Fruit fly (Drosophila melanogaster) whole organism, wandering third instar larva: Measurements from ENCODE around the gene CG10761.

Source experiments
- Abd-B ChIP-seq: fragments of >200 bp; optimal IDR thresholded peaks from 2 replicates; lab custom pipeline; 2017; ENCODE audit warnings: missing biosample characterization, missing genetic modification characterization
- CG32264 ChIP-seq: fragments of 200-800 bp; sonication (Bioruptor generic); optimal IDR thresholded peaks from 2 replicates; lab custom pipeline; 2016; ENCODE audit warnings: missing biosample characterization, missing genetic modification characterization
- CG9705 ChIP-seq: fragments of 200-800 bp; sonication (Bioruptor generic); optimal IDR thresholded peaks from 2 replicates; lab custom pipeline; 2018; ENCODE audit warnings: missing biosample characterization, mild to moderate bottlenecking, missing genetic modification characterization
- CrebA ChIP-seq: fragments of 200-800 bp; sonication (Bioruptor generic); optimal IDR thresholded peaks from 2 replicates; lab custom pipeline; 2016; ENCODE audit warnings: missing biosample characterization, mild to moderate bottlenecking, missing genetic modification characterization, borderline replicate concordance
- Dfd ChIP-seq: fragments of >200 bp; optimal IDR thresholded peaks from 2 replicates; lab custom pipeline; 2017; ENCODE audit warnings: missing biosample characterization, missing genetic modification characterization
- Dif ChIP-seq: fragments of 200-275, 200-300 bp; sonication (Bioruptor generic); optimal IDR thresholded peaks from 2 replicates; lab custom pipeline; 2018; ENCODE audit warnings: missing biosample characterization, missing genetic modification characterization; ENCODE audit not compliant: partially characterized antibody
- GATAd ChIP-seq: sonication (Bioruptor generic); optimal IDR thresholded peaks from 2 replicates; lab custom pipeline; 2016; ENCODE audit warnings: missing biosample characterization, missing genetic modification characterization
- HLH106 ChIP-seq: fragments of 200-800 bp; optimal IDR thresholded peaks from 3 replicates; lab custom pipeline; 2019; ENCODE audit warnings: missing biosample characterization, mild to moderate bottlenecking, missing genetic modification characterization, moderate library complexity
- Hnf4 ChIP-seq: fragments of 200-800 bp; sonication (Bioruptor generic); optimal IDR thresholded peaks from 2 replicates; lab custom pipeline; 2016; ENCODE audit warnings: missing biosample characterization, mild to moderate bottlenecking, missing genetic modification characterization
- Hr78 ChIP-seq: fragments of >200 bp; optimal IDR thresholded peaks from 2 replicates; lab custom pipeline; 2017; ENCODE audit warnings: missing biosample characterization, missing genetic modification characterization
- Hr83 ChIP-seq: fragments of 200-300 bp; sonication (Bioruptor generic); optimal IDR thresholded peaks from 2 replicates; lab custom pipeline; 2016; ENCODE audit warnings: missing biosample characterization, mild to moderate bottlenecking, missing genetic modification characterization, moderate library complexity; ENCODE audit not compliant: poor library complexity, severe bottlenecking
- Jra ChIP-seq: sonication (Bioruptor generic); optimal IDR thresholded peaks from 2 replicates; lab custom pipeline; 2016; ENCODE audit warnings: missing biosample characterization, missing genetic modification characterization
- Mio ChIP-seq: sonication (Bioruptor generic); optimal IDR thresholded peaks from 2 replicates; lab custom pipeline; 2016; ENCODE audit warnings: missing biosample characterization, missing genetic modification characterization
- Myc ChIP-seq: fragments of >200 bp; optimal IDR thresholded peaks from 2 replicates; lab custom pipeline; 2017
- N ChIP-seq: fragments of >200 bp; optimal IDR thresholded peaks from 2 replicates; lab custom pipeline; 2018; ENCODE audit warnings: missing biosample characterization, missing external identifiers, missing genetic modification characterization
- OdsH ChIP-seq: fragments of 200-800 bp; sonication (Bioruptor generic); optimal IDR thresholded peaks from 2 replicates; lab custom pipeline; 2016; ENCODE audit warnings: missing biosample characterization, mild to moderate bottlenecking, missing genetic modification characterization
- Rel ChIP-seq, 2 experiments: fragments of 200-800 bp; sonication (Bioruptor generic) in 1 of 2; optimal IDR thresholded peaks; 2 replicates in 1 of 2; 3 replicates in 1 of 2; lab custom pipeline; 2016 to 2019; ENCODE audit warnings: mild to moderate bottlenecking in 2 of 2, missing biosample characterization in 2 of 2, missing genetic modification characterization in 2 of 2, moderate library complexity in 1 of 2
- Sp1 ChIP-seq: fragments of 200-800 bp; sonication (Bioruptor generic); optimal IDR thresholded peaks from 3 replicates; lab custom pipeline; 2019; ENCODE audit warnings: missing biosample characterization, mild to moderate bottlenecking, missing genetic modification characterization, moderate library complexity
- Vsx2 ChIP-seq: fragments of 200-300, 225-300 bp; sonication (Bioruptor generic); optimal IDR thresholded peaks from 2 replicates; lab custom pipeline; 2018; ENCODE audit warnings: missing biosample characterization, missing genetic modification characterization; ENCODE audit not compliant: partially characterized antibody
- br ChIP-seq: fragments of 200-800 bp; sonication (Bioruptor generic); optimal IDR thresholded peaks from 2 replicates; lab custom pipeline; 2016; ENCODE audit warnings: missing biosample characterization, missing genetic modification characterization
- brk ChIP-seq: fragments of 200-800 bp; sonication (Bioruptor generic); optimal IDR thresholded peaks from 2 replicates; lab custom pipeline; 2016; ENCODE audit warnings: missing biosample characterization, mild to moderate bottlenecking, missing genetic modification characterization
- dl ChIP-seq, 2 experiments: fragments of 175-275, 200-275 bp in 1 of 2; fragments of 200-275 bp in 1 of 2; sonication (Bioruptor generic); optimal IDR thresholded peaks; lab custom pipeline; 2018; ENCODE audit warnings: mild to moderate bottlenecking in 2 of 2, missing biosample characterization in 2 of 2, missing genetic modification characterization in 2 of 2, moderate library complexity in 2 of 2; ENCODE audit not compliant: partially characterized antibody in 2 of 2, insufficient read depth in 1 of 2
- dmrt93B ChIP-seq: fragments of 200-800 bp; sonication (Bioruptor generic); optimal IDR thresholded peaks from 2 replicates; lab custom pipeline; 2018; ENCODE audit warnings: missing biosample characterization, mild to moderate bottlenecking, missing genetic modification characterization
- dsf ChIP-seq: sonication (Bioruptor generic); optimal IDR thresholded peaks from 2 replicates; lab custom pipeline; 2016; ENCODE audit warnings: missing biosample characterization, missing genetic modification characterization, borderline replicate concordance
- ey ChIP-seq: fragments of 200-800 bp; sonication (Bioruptor generic); optimal IDR thresholded peaks from 2 replicates; lab custom pipeline; 2016; ENCODE audit warnings: missing biosample characterization, missing genetic modification characterization
- foxo ChIP-seq, 2 experiments: fragments of 200-800 bp; sonication (Bioruptor generic); optimal IDR thresholded peaks; 2 replicates in 1 of 2; 3 replicates in 1 of 2; lab custom pipeline; 2016 to 2017; ENCODE audit warnings: missing biosample characterization in 2 of 2, missing genetic modification characterization in 2 of 2
- fru ChIP-seq: fragments of 200-800 bp; sonication (Bioruptor generic); optimal IDR thresholded peaks from 3 replicates; lab custom pipeline; 2016; ENCODE audit warnings: missing biosample characterization, mild to moderate bottlenecking, missing genetic modification characterization
- h ChIP-seq: fragments of 200-800 bp; sonication (Bioruptor generic); optimal IDR thresholded peaks from 3 replicates; lab custom pipeline; 2016; ENCODE audit warnings: missing biosample characterization, mild to moderate bottlenecking, missing genetic modification characterization
- jim ChIP-seq: fragments of 175-275, 200-325 bp; sonication (Bioruptor generic); optimal IDR thresholded peaks from 2 replicates; lab custom pipeline; 2016; ENCODE audit warnings: missing biosample characterization, mild to moderate bottlenecking, missing genetic modification characterization
- lola ChIP-seq: fragments of >200 bp; optimal IDR thresholded peaks from 2 replicates; lab custom pipeline; 2017; ENCODE audit warnings: missing biosample characterization, missing genetic modification characterization
- pan ChIP-seq: fragments of >200 bp; optimal IDR thresholded peaks from 2 replicates; lab custom pipeline; 2017
- psq ChIP-seq: fragments of 200-800 bp; sonication (Bioruptor generic); optimal IDR thresholded peaks from 3 replicates; lab custom pipeline; 2017; ENCODE audit warnings: missing biosample characterization, mild to moderate bottlenecking, missing genetic modification characterization, moderate library complexity
- rgr ChIP-seq: fragments of 200-800 bp; sonication (Bioruptor generic); optimal IDR thresholded peaks from 3 replicates; lab custom pipeline; 2016; ENCODE audit warnings: missing biosample characterization, mild to moderate bottlenecking, missing genetic modification characterization
- sage ChIP-seq: fragments of 200-800 bp; sonication (Bioruptor generic); optimal IDR thresholded peaks from 2 replicates; lab custom pipeline; 2016; ENCODE audit warnings: missing biosample characterization, mild to moderate bottlenecking, missing genetic modification characterization
- sv ChIP-seq: fragments of 200-800 bp; sonication (Bioruptor generic); optimal IDR thresholded peaks from 3 replicates; lab custom pipeline; 2016; ENCODE audit warnings: missing biosample characterization, missing genetic modification characterization
- tai ChIP-seq: sonication (Bioruptor generic); optimal IDR thresholded peaks from 2 replicates; lab custom pipeline; 2016; ENCODE audit warnings: missing biosample characterization, missing genetic modification characterization
- usp ChIP-seq: fragments of >200 bp; optimal IDR thresholded peaks from 2 replicates; lab custom pipeline; 2017; ENCODE audit warnings: missing biosample characterization, missing genetic modification characterization
- woc ChIP-seq: sonication (Bioruptor generic); optimal IDR thresholded peaks from 2 replicates; lab custom pipeline; 2016; ENCODE audit warnings: missing biosample characterization, mild to moderate bottlenecking, missing genetic modification characterization

Gene CG10761

DNA sequence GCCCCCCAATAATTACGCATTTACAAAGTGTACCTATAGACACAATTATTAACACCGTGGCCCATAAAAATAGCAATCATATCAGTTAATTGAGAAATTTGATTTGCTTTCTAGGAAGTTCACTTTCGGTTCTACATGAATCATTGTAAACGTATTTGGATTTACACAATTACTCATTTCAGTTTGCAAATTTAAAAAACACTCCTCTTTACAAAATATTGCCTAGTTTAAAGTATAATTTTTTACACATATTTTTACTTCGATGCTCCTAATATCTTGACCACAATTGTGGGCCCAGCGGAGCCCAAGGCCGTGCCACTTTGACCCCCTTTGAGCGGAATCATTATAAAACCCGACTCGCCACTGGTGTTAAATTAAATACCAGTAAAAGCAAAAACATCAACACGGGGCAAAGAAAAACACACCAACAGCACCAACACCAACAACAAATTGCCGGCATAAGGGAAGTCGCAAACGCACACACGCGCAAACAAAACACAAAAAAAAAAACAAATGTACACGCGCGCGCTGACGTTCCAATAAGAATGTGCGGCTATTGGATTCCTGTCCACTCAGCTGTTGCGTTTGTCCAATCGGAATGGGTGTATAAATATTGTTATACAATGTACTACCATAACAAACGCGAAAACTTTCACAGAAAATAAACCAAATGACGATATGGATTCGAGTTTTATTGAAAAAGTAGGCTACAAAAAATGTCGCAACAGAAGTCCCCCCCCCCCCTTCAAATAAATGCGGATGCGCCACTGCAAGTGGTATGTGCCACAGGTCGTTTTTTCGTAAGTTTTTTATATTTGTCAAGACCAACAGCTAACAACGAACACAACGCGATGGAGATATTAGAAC, 47.9 kb downstream of the CG10761 start:
- TF ChIP-seq sv, result peak; percentile 3
- TF ChIP-seq jim, result no peak
- no peak for TF ChIP-seq dmrt93B (GFP tag; lab: Kevin White, UChicago)
- no peak for TF ChIP-seq OdsH (GFP tag; lab: Kevin White, UChicago)
- no peak for TF ChIP-seq Vsx2
- no peak for TF ChIP-seq pan (lab: Kevin White, UChicago)
- no peak for TF ChIP-seq sage (GFP tag; lab: Kevin White, UChicago)
- TF ChIP-seq Jra (GFP tag; lab: Kevin White, UChicago), result no peak
- no peak for TF ChIP-seq fru (GFP tag; lab: Kevin White, UChicago)
- TF ChIP-seq tai (GFP tag; lab: Kevin White, UChicago), result no peak
- no peak for TF ChIP-seq foxo (GFP tag; optimal IDR thresholded peaks at IDR 0.05; lab: Kevin White, UChicago)
- no peak for TF ChIP-seq dsf
- no peak for TF ChIP-seq Hr78 (GFP tag; lab: Kevin White, UChicago)
- TF ChIP-seq CG9705 (GFP tag; lab: Kevin White, UChicago), result no peak
- no peak for TF ChIP-seq ey
- peak; percentile 20 for TF ChIP-seq h (GFP tag; lab: Kevin White, UChicago)
- no peak for TF ChIP-seq Mio (GFP tag; lab: Kevin White, UChicago)
- TF ChIP-seq usp (GFP tag; lab: Kevin White, UChicago), result no peak
- no peak for TF ChIP-seq brk (GFP tag; lab: Kevin White, UChicago)
- TF ChIP-seq GATAd (GFP tag; lab: Kevin White, UChicago), result no peak
- TF ChIP-seq lola (GFP tag; lab: Kevin White, UChicago), result no peak
- no peak for TF ChIP-seq CG32264 (GFP tag; lab: Kevin White, UChicago)
- TF ChIP-seq dl (GFP tag; optimal IDR thresholded peaks at IDR 0.05; lab: Kevin White, UChicago; ENCODE audit: insufficient read depth in 1 of 2, partially characterized antibody in 2 of 2), result no peak
- TF ChIP-seq Rel (GFP tag; optimal IDR thresholded peaks at IDR 0.05; lab: Kevin White, UChicago), result no peak
- TF ChIP-seq Rel (tag; optimal IDR thresholded peaks at IDR 0.05; lab: Kevin White, UChicago), result no peak
- TF ChIP-seq N, result no peak
- peak; percentile 31 for TF ChIP-seq br (GFP tag; lab: Kevin White, UChicago)
- TF ChIP-seq psq (GFP tag; lab: Kevin White, UChicago), result peak; percentile 7
- TF ChIP-seq Abd-B (GFP tag; lab: Kevin White, UChicago), result no peak
- TF ChIP-seq Hr83 (GFP tag; lab: Kevin White, UChicago), result no peak
- TF ChIP-seq HLH106, result peak; percentile 29
- no peak for TF ChIP-seq CrebA (GFP tag; lab: Kevin White, UChicago)
- TF ChIP-seq Myc (lab: Kevin White, UChicago), result no peak
- TF ChIP-seq woc (GFP tag; lab: Kevin White, UChicago), result peak; percentile 25
- TF ChIP-seq Hnf4 (GFP tag; lab: Kevin White, UChicago), result peak; percentile 26
- TF ChIP-seq Dfd (GFP tag; lab: Kevin White, UChicago), result no peak
- peak; percentile 19 for TF ChIP-seq Sp1 (GFP tag; lab: Kevin White, UChicago)
- TF ChIP-seq rgr (GFP tag; lab: Kevin White, UChicago), result peak; percentile 37
- TF ChIP-seq Dif (GFP tag; lab: Kevin White, UChicago), result no peak
